Worm (Caenorhabditis elegans): ENCODE data around the gene F14D7.8.

Gene F14D7.8

ce11 chrV:14347234-14347826, 34.7 kb upstream of the F14D7.8 start, which contains the start of gene cept-2 (continued):
- TF ChIP-seq attf-5 (GFP tag; optimal IDR thresholded peaks at IDR 0.05) (peak; percentile 87), pbrm-1 (GFP tag; IDR thresholded peaks at IDR 0.05) (peak; percentile 78), efl-1 (GFP tag; optimal IDR thresholded peaks at IDR 0.05) (peak; percentile 52), cebp-2 (GFP tag; IDR thresholded peaks at IDR 0.05) (no peak), tbx-9 (tag; optimal IDR thresholded peaks at IDR 0.05; ENCODE audit: borderline replicate concordance) (no peak), ztf-26 (tag; optimal IDR thresholded peaks at IDR 0.05) (no peak), ccch-3 (GFP tag; optimal IDR thresholded peaks at IDR 0.05) (no peak), Y67H2A.10 (GFP tag; conservative IDR thresholded peaks at IDR 0.05) (no peak), F33H1.4 (GFP tag; IDR thresholded peaks at IDR 0.05) (peak; percentile 55), F49E8.2 (tag; optimal IDR thresholded peaks at IDR 0.05; ENCODE audit: insufficient read depth) (peak; percentile 57), egl-44 (GFP tag; IDR thresholded peaks at IDR 0.05) (0 out of 2 replicates have a peak, but pooled peaks have one; percentile 23), F23B12.7 (tag; optimal IDR thresholded peaks at IDR 0.05; ENCODE audit: insufficient read depth) (no peak), akir-1 (GFP tag; optimal IDR thresholded peaks at IDR 0.05) (peak; percentile 24), attf-6 (GFP tag; IDR thresholded peaks at IDR 0.05) (peak; percentile 67; the same call in 1 of the 2 replicates), lin-54 (GFP tag; optimal IDR thresholded peaks at IDR 0.05) (no peak), madf-3 (GFP tag; IDR thresholded peaks at IDR 0.05) (0 out of 2 replicates have a peak, but pooled peaks have one; percentile 45), rcor-1 (GFP tag; IDR thresholded peaks at IDR 0.05) (peak; percentile 69), K12H6.12 (tag; optimal IDR thresholded peaks at IDR 0.05) (peak; percentile 88), Y79H2A.3 (GFP tag; conservative IDR thresholded peaks at IDR 0.05) (no peak), athp-1 (tag; optimal IDR thresholded peaks at IDR 0.05) (peak; percentile 41), nfya-2 (GFP tag; IDR thresholded peaks at IDR 0.05) (no peak), let-607 (tag; optimal IDR thresholded peaks at IDR 0.05) (peak; percentile 76 to 81), lsl-1 (GFP tag; optimal IDR thresholded peaks at IDR 0.05) (peak; percentile 67), chd-7 (tag; optimal IDR thresholded peaks at IDR 0.05) (no peak), Y95B8A.8 (GFP tag; IDR thresholded peaks at IDR 0.05) (0 out of 2 replicates have a peak, but pooled peaks have one; percentile 31), ceh-40 (GFP tag; IDR thresholded peaks at IDR 0.05) (no peak), Y53F4B.3 (GFP tag; IDR thresholded peaks at IDR 0.05) (no peak), tbp1 (GFP tag; optimal IDR thresholded peaks at IDR 0.05) (peak; percentile 65), ztf-28 (GFP tag; IDR thresholded peaks at IDR 0.05) (0 out of 2 replicates have a peak, but pooled peaks have one; percentile 11), nfyb-1 (GFP tag; IDR thresholded peaks at IDR 0.05) (peak; percentile 67), madf-6 (GFP tag; IDR thresholded peaks at IDR 0.05) (peak; percentile 64), repo-1 (tag; optimal IDR thresholded peaks at IDR 0.05) (no peak), aptf-3 (GFP tag; IDR thresholded peaks at IDR 0.05) (no peak), lag-1 (GFP tag; IDR thresholded peaks at IDR 0.05) (no peak), tlf-1 (GFP tag; optimal IDR thresholded peaks at IDR 0.05) (peak; percentile 66), somi-1 (GFP tag; optimal IDR thresholded peaks at IDR 0.05) (peak; percentile 57), let-526 (GFP tag; IDR thresholded peaks at IDR 0.05) (0 out of 2 replicates have a peak, but pooled peaks have one; percentile 20), ztf-22 (GFP tag; optimal IDR thresholded peaks at IDR 0.05) (no peak), C17E4.6 (GFP tag; IDR thresholded peaks at IDR 0.05) (no peak), die-1 (tag; optimal IDR thresholded peaks at IDR 0.05) (no peak), snpc-4 (GFP tag; optimal IDR thresholded peaks at IDR 0.05) (no peak), snpc-4 (tag; optimal IDR thresholded peaks at IDR 0.05) (peak in 2 of 4 experiments; percentile 57 to 70), K11D2.4 (GFP tag; IDR thresholded peaks at IDR 0.05) (peak; percentile 75; the same call in 1 of the 2 replicates), lin-35 (GFP tag; optimal IDR thresholded peaks at IDR 0.05) (peak in 2 of 3 experiments; percentile 58 to 92), B0336.3 (GFP tag; IDR thresholded peaks at IDR 0.05) (no peak), C06A6.2 (GFP tag; conservative IDR thresholded peaks at IDR 0.05) (peak; percentile 75), dox-1 (GFP tag; IDR thresholded peaks at IDR 0.05) (peak; percentile 92), F57C9.4 (tag; optimal IDR thresholded peaks at IDR 0.05) (no peak)

Data from whole organism, young adult.